Fruit fly (Drosophila melanogaster): ENCODE data around the gene shf.

Gene shf

DNA sequence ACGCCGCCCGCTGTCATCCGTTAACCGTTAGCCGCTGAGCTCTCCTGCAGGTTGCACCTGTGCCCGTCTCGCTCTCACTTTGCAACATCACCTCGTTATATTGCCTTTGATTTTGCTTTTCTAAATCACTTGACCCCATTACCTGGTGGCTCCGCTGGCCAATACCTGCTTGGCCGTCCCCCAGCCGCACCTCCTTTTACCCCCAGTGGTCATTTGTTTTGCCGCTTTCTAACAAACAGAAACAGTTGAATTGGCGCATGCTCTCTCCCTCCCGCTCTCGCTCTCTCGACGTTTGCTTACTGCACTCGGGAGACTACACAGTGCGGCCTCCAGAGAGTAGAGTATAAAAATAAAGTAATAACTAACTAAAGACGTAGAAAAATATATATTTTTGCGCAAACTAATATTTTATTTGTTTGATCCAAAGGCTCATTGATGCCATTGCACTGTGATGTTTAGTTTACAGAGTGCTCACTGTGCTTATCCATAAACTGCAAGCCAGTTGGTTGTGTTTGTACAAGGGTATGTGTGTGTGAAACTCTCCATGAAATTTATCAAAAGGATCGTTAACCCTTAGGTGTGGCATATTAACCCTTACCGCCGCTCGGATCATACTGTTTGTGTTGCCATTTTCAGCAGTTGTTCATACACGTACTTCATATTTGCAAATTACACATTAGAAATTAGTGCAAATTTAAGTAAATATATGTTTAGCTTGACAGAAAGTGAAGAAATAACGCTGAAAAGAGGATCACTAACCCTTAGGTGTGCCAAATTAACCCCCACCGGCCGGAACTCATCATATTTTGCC, 25.2 kb upstream of the shf start:
- TF ChIP-seq CG17806 (tag; optimal IDR thresholded peaks at IDR 0.05) (peak; percentile 70), fd96Ca (GFP tag; IDR thresholded peaks at IDR 0.05) (peak; percentile 95), CG32121 (GFP tag; IDR thresholded peaks at IDR 0.05) (peak; percentile 98), CG12605 (GFP tag; IDR thresholded peaks at IDR 0.05) (peak; percentile 96), Pif1A (GFP tag; optimal IDR thresholded peaks at IDR 0.05) (peak; percentile 92), D1 (tag; optimal IDR thresholded peaks at IDR 0.05) (no peak), CG34367 (tag; optimal IDR thresholded peaks at IDR 0.05) (peak; percentile 77), CG8159 (tag; optimal IDR thresholded peaks at IDR 0.05) (peak; percentile 72), CG15710 (tag; optimal IDR thresholded peaks at IDR 0.05) (peak; percentile 80), EcR (GFP tag; optimal IDR thresholded peaks at IDR 0.05) (peak; percentile 17), rn (GFP tag; IDR thresholded peaks at IDR 0.05) (peak; percentile 88), CG14655 (GFP tag; optimal IDR thresholded peaks at IDR 0.05) (peak; percentile 90), Ets98B (GFP tag; IDR thresholded peaks at IDR 0.05) (peak; percentile 98), CG8301 (tag; optimal IDR thresholded peaks at IDR 0.05) (peak; percentile 89), Snoo (tag; optimal IDR thresholded peaks at IDR 0.05) (peak; percentile 84), CG4496 (GFP tag; IDR thresholded peaks at IDR 0.05) (peak; percentile 98), gl (tag; optimal IDR thresholded peaks at IDR 0.05) (peak; percentile 31), CG9948 (tag; optimal IDR thresholded peaks at IDR 0.05) (peak; percentile 67), CG13204 (GFP tag; optimal IDR thresholded peaks at IDR 0.05) (no peak), Pif1B (GFP tag; optimal IDR thresholded peaks at IDR 0.05) (peak; percentile 94), CG10348 (GFP tag; IDR thresholded peaks at IDR 0.05) (peak; percentile 77; the same call in 1 of the 2 replicates)

DNA sequence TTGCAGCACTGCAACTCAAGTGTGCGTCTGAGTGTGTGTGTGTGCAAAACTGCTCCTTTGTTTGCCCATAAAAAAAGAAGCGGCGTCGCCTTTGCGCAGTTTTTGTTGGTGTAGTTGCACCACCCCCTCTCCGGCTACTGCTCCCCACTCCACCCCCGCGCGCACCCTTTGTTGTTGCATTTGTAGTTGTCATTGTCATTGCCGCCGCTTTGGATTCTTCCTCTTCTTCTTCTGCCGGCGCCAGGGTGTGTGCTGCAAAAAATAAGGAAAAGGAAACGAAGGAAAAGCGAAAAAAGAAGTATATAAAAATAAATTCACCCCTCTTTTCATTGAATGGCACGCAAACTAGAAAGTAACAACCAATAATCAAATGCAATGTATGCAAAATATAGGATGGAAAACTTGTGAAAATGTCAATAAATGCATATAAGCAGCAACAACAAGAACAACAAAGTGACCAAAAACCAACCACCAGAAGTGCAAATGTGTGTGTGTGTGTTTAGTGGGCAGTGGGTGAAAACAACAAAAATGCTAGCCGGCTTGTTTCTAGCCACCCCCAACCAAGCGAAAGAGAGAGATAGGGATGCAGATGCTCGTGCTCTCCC, 24.5 kb upstream of the shf start:
- TF ChIP-seq Ets98B (GFP tag; IDR thresholded peaks at IDR 0.05) (no peak), Pif1B (GFP tag; optimal IDR thresholded peaks at IDR 0.05) (no peak), CG12605 (GFP tag; IDR thresholded peaks at IDR 0.05) (no peak), CG8159 (tag; optimal IDR thresholded peaks at IDR 0.05) (no peak), CG14655 (GFP tag; optimal IDR thresholded peaks at IDR 0.05) (peak; percentile 15), gl (tag; optimal IDR thresholded peaks at IDR 0.05) (no peak), CG9948 (tag; optimal IDR thresholded peaks at IDR 0.05) (no peak), CG10348 (GFP tag; IDR thresholded peaks at IDR 0.05) (no peak), rn (GFP tag; IDR thresholded peaks at IDR 0.05) (no peak), CG8301 (tag; optimal IDR thresholded peaks at IDR 0.05) (no peak), CG13204 (GFP tag; optimal IDR thresholded peaks at IDR 0.05) (peak; percentile 52), CG32121 (GFP tag; IDR thresholded peaks at IDR 0.05) (no peak), Pif1A (GFP tag; optimal IDR thresholded peaks at IDR 0.05) (no peak), CG4496 (GFP tag; IDR thresholded peaks at IDR 0.05) (no peak), CG15710 (tag; optimal IDR thresholded peaks at IDR 0.05) (no peak), CG17806 (tag; optimal IDR thresholded peaks at IDR 0.05) (no peak), CG34367 (tag; optimal IDR thresholded peaks at IDR 0.05) (no peak)

DNA sequence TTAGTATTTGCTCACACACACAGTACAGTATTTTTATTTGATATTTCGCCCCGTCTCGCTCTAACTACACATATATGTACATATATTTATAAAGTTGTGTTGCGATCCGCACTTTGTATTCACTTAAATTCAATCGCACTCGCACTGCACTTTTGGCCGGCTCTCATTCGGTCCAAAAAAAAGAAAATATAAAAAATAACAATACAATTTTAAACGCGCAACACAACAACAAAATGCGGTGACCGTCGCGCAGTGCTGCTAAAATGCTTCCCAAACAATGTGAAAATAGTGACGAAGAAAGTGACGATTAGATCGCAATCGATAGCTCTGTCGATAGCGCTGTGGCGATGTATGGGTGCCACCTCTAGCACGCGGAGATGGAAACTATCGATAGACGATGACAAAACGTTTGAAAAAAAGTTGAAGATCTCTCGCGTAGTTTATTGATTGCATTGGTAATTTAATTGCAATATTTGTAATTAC, 23.9 kb upstream of the shf start, which contains the start of the genes C3G and pod1:
Gene C3G (minus strand): TSS at position 282 of the 483 bp plus-strand sequence.
Gene pod1 (plus strand): TSS at position 373 of the 483 bp plus-strand sequence.
- TF ChIP-seq D1 (tag; optimal IDR thresholded peaks at IDR 0.05) (no peak), CG12605 (GFP tag; IDR thresholded peaks at IDR 0.05) (peak; percentile 10; the same call in 1 of the 2 replicates), Pif1B (GFP tag; optimal IDR thresholded peaks at IDR 0.05) (peak; percentile 47), CG14655 (GFP tag; optimal IDR thresholded peaks at IDR 0.05) (peak; percentile 10)

DNA sequence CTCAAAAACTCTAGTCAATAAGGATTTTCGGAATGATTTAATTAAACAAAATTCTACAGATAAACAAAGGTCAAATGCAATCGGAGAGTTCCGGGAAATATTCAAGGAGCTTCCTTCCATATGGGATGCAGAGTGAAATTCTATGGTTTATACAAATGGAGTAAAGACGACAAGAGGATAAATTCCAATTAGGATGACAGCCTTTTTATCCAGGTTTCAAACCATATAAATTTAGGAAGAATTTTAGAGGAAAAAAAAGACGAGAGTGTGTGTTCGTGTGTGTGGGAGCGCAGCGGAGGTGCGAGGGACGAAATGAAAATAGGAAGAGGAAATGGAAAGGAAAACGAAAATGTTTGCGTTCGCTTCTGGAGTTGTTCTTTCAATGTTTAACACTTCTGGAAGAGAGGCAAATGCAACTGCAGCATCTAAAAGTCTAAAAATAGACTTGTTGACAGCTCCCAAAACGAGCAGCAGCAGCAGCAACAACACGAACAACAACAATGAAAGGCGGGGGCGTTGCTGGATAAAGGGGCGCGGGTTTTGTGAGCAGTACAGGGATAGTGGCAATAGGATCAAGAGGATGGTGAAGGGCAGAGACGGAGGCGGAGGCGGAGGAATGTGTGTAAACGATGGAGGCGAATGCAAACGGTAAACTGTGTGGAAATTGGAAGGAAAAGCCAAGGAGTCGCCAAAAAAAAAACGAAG, 23.1 kb upstream of the shf start:
- TF ChIP-seq CG12605 (GFP tag; IDR thresholded peaks at IDR 0.05) (no peak), CG13204 (GFP tag; optimal IDR thresholded peaks at IDR 0.05) (no peak), Snoo (tag; optimal IDR thresholded peaks at IDR 0.05) (no peak), CG32121 (GFP tag; IDR thresholded peaks at IDR 0.05) (no peak), rn (GFP tag; IDR thresholded peaks at IDR 0.05) (no peak), CG14655 (GFP tag; optimal IDR thresholded peaks at IDR 0.05) (no peak), CG17806 (tag; optimal IDR thresholded peaks at IDR 0.05) (no peak), EcR (GFP tag; optimal IDR thresholded peaks at IDR 0.05) (no peak), fd96Ca (GFP tag; IDR thresholded peaks at IDR 0.05) (no peak), Pif1A (GFP tag; optimal IDR thresholded peaks at IDR 0.05) (no peak), CG34367 (tag; optimal IDR thresholded peaks at IDR 0.05) (no peak), CG8301 (tag; optimal IDR thresholded peaks at IDR 0.05) (no peak), CG10348 (GFP tag; IDR thresholded peaks at IDR 0.05) (no peak), Pif1B (GFP tag; optimal IDR thresholded peaks at IDR 0.05) (no peak), CG4496 (GFP tag; IDR thresholded peaks at IDR 0.05) (no peak), CG8159 (tag; optimal IDR thresholded peaks at IDR 0.05) (no peak), gl (tag; optimal IDR thresholded peaks at IDR 0.05) (no peak), CG15710 (tag; optimal IDR thresholded peaks at IDR 0.05) (no peak), D1 (tag; optimal IDR thresholded peaks at IDR 0.05) (no peak), CG9948 (tag; optimal IDR thresholded peaks at IDR 0.05) (no peak)
